Worm (Caenorhabditis elegans) whole organism, L4/young adult: Measurements from ENCODE around the gene F56A11.6.

Experiments used
- dao-5 ChIP-seq: sonication (generic microtip); optimal IDR thresholded peaks from 2 replicates; lab custom pipeline; 2016; ENCODE audit warnings: missing genotype, missing genetic modification characterization, moderate library complexity, missing compliant biosample characterization
- him-1 ChIP-seq: sonication (generic microtip); optimal IDR thresholded peaks from 2 replicates; lab custom pipeline; 2016; ENCODE audit warnings: missing genotype, missing genetic modification reagents, missing genetic modification characterization, missing compliant biosample characterization

ce11 chrIV:580512-580911, 1.5 kb downstream of the F56A11.6 start:
- TF ChIP-seq him-1 (tag; lab: Kevin White, UChicago) (no peak), dao-5 (tag; lab: Kevin White, UChicago) (no peak)
